Worm (Caenorhabditis elegans) whole organism, L4/young adult: Measurements from ENCODE around the gene dhs-19.

Experiments
- W03F9.2 ChIP-seq: fragments of 150-350 bp; optimal IDR thresholded peaks from 2 replicates; lab custom pipeline; 2014; ENCODE audit warnings: missing biosample characterization, missing genetic modification characterization
- him-1 ChIP-seq: sonication (generic microtip); optimal IDR thresholded peaks from 2 replicates; lab custom pipeline; 2016; ENCODE audit warnings: missing genotype, missing genetic modification reagents, missing genetic modification characterization, missing compliant biosample characterization

- TF ChIP-seq him-1 (tag; lab: Kevin White, UChicago) (no peak), W03F9.2 (tag; lab: Kevin White, UChicago) (no peak)
These were observed 5.9 kb downstream of the dhs-19 start for ce11 chrV:11484404-11484803.
